Worm (Caenorhabditis elegans): Measurements from ENCODE around the gene Y11D7A.3.

The Y11D7A.3 gene

ce11 chrIV:9191183-9191582 lies 41.7 kb upstream of the Y11D7A.3 start (continued):
- peak in 1 of 2 experiments; percentile 86 for TF ChIP-seq mdl-1 (tag; optimal IDR thresholded peaks at IDR 0.05)
- TF ChIP-seq tlp-1 (tag; optimal IDR thresholded peaks at IDR 0.05) = no peak
- TF ChIP-seq vab-15 (tag; optimal IDR thresholded peaks at IDR 0.05) = no peak
- TF ChIP-seq lin-14 (GFP tag; optimal IDR thresholded peaks at IDR 0.05) = peak; percentile 69
- peak; percentile 64 for TF ChIP-seq nhr-90 (tag; optimal IDR thresholded peaks at IDR 0.05; ENCODE audit: poor library complexity)
- TF ChIP-seq blmp-1 (tag; optimal IDR thresholded peaks at IDR 0.05) = peak; percentile 23
- peak; percentile 42 for TF ChIP-seq egl-13 (tag; optimal IDR thresholded peaks at IDR 0.05)
- TF ChIP-seq isw-1 (GFP tag; IDR thresholded peaks at IDR 0.05) = no peak
- peak; percentile 53 for TF ChIP-seq lin-13 (GFP tag; optimal IDR thresholded peaks at IDR 0.05)
- peak; percentile 43 for TF ChIP-seq unc-86 (tag; optimal IDR thresholded peaks at IDR 0.05)
- peak; percentile 60 for TF ChIP-seq irx-1 (tag; optimal IDR thresholded peaks at IDR 0.05)
- no peak for TF ChIP-seq alr-1 (tag; optimal IDR thresholded peaks at IDR 0.05; ENCODE audit: borderline replicate concordance)
- peak; percentile 55 for TF ChIP-seq F16B12.6 (tag; optimal IDR thresholded peaks at IDR 0.05)
- no peak for TF ChIP-seq egl-27 (tag; optimal IDR thresholded peaks at IDR 0.05)
- TF ChIP-seq xbp-1 (tag; optimal IDR thresholded peaks at IDR 0.05) = peak; percentile 72
- TF ChIP-seq swsn-7 (tag; optimal IDR thresholded peaks at IDR 0.05) = peak; percentile 77
- no peak for TF ChIP-seq Y116A8C.19 (tag; optimal IDR thresholded peaks at IDR 0.05; ENCODE audit: borderline replicate concordance)
- TF ChIP-seq pqm-1 (tag; optimal IDR thresholded peaks at IDR 0.05) = no peak
- peak; percentile 59 to 62 for TF ChIP-seq efl-1 (optimal IDR thresholded peaks at IDR 0.05)
- TF ChIP-seq efl-1 (GFP tag; optimal IDR thresholded peaks at IDR 0.05 in 1 of 2) = peak; percentile 46 to 94
- no peak for TF ChIP-seq hlh-4 (tag; optimal IDR thresholded peaks at IDR 0.05)
- no peak for TF ChIP-seq ceh-90 (tag; optimal IDR thresholded peaks at IDR 0.05)
- TF ChIP-seq lir-3 (tag; optimal IDR thresholded peaks at IDR 0.05; ENCODE audit: poor library complexity) = peak; percentile 49
- TF ChIP-seq unc-62 (GFP tag; optimal IDR thresholded peaks at IDR 0.05) = no peak
- no peak for TF ChIP-seq mef-2 (tag; optimal IDR thresholded peaks at IDR 0.05)
- TF ChIP-seq skn-1 (tag; optimal IDR thresholded peaks at IDR 0.05) = peak; percentile 72
- peak; percentile 64 to 72 for TF ChIP-seq lsy-2 (tag; optimal IDR thresholded peaks at IDR 0.05)
- TF ChIP-seq lin-15B (tag; optimal IDR thresholded peaks at IDR 0.05) = no peak
- peak; percentile 60 for TF ChIP-seq nhr-85 (tag)
- TF ChIP-seq rnt-1 (tag; optimal IDR thresholded peaks at IDR 0.05) = peak; percentile 92
- no peak for TF ChIP-seq ets-5 (GFP tag; IDR thresholded peaks at IDR 0.05)
- no peak for TF ChIP-seq mab-9 (GFP tag; IDR thresholded peaks at IDR 0.05)
- TF ChIP-seq ceh-8 (GFP tag; optimal IDR thresholded peaks at IDR 0.05) = peak; percentile 6
- peak; percentile 74 for TF ChIP-seq nhr-20 (tag; optimal IDR thresholded peaks at IDR 0.05)
- no peak for TF ChIP-seq unc-30 (tag; optimal IDR thresholded peaks at IDR 0.05)
- peak in 1 of 2 experiments; percentile 39 for TF ChIP-seq ztf-11 (tag; optimal IDR thresholded peaks at IDR 0.05)
- no peak for TF ChIP-seq lin-39 (tag; optimal IDR thresholded peaks at IDR 0.05)
- peak; percentile 80 for TF ChIP-seq nhr-71 (tag; optimal IDR thresholded peaks at IDR 0.05)
- no peak for TF ChIP-seq ces-1 (GFP tag; optimal IDR thresholded peaks at IDR 0.05)

- TF ChIP-seq vab-15 (tag; optimal IDR thresholded peaks at IDR 0.05) = no peak
- TF ChIP-seq ama-1 (optimal IDR thresholded peaks at IDR 0.05) = no peak
- no peak for TF ChIP-seq fkh-10 (GFP tag; optimal IDR thresholded peaks at IDR 0.05)
- no peak for TF ChIP-seq tlp-1 (tag; optimal IDR thresholded peaks at IDR 0.05)
- no peak for TF ChIP-seq F16B12.6 (tag; optimal IDR thresholded peaks at IDR 0.05)
- no peak for TF ChIP-seq rnt-1 (tag; optimal IDR thresholded peaks at IDR 0.05)
- no peak for TF ChIP-seq sox-4 (tag; optimal IDR thresholded peaks at IDR 0.05)
- no peak for TF ChIP-seq ztf-11 (tag; optimal IDR thresholded peaks at IDR 0.05)
- no peak for TF ChIP-seq nhr-76 (tag; optimal IDR thresholded peaks at IDR 0.05)
- TF ChIP-seq nhr-71 (tag; optimal IDR thresholded peaks at IDR 0.05) = no peak
- no peak for TF ChIP-seq snpc-4 (tag; optimal IDR thresholded peaks at IDR 0.05)
- TF ChIP-seq nhr-77 (tag; optimal IDR thresholded peaks at IDR 0.05) = no peak
- TF ChIP-seq blmp-1 (tag; optimal IDR thresholded peaks at IDR 0.05) = no peak
- no peak for TF ChIP-seq hlh-17 (GFP tag; optimal IDR thresholded peaks at IDR 0.05; ENCODE audit: borderline replicate concordance)
- no peak for TF ChIP-seq mep-1 (tag; optimal IDR thresholded peaks at IDR 0.05)
- no peak for TF ChIP-seq fkh-8 (tag; optimal IDR thresholded peaks at IDR 0.05)
- no peak for TF ChIP-seq hlh-4 (tag; optimal IDR thresholded peaks at IDR 0.05)
- no peak for TF ChIP-seq mab-9 (GFP tag; IDR thresholded peaks at IDR 0.05)
- TF ChIP-seq mef-2 (tag; optimal IDR thresholded peaks at IDR 0.05) = no peak
These were observed 40.4 kb upstream of the Y11D7A.3 start, which contains the start of gene C46C2.5 for ce11 chrIV:9192522-9192921. C46C2.5 (minus strand) TSS chrIV:9192622.

Measured in whole organism, L1 larva.